Fruit fly (Drosophila melanogaster) whole organism, prepupa: Measurements from ENCODE around the gene Vps16A.

Experiments
- Blimp-1 ChIP-seq: fragments of 200-800 bp; sonication (Bioruptor generic); optimal IDR thresholded peaks from 3 replicates; lab custom pipeline; 2017; ENCODE audit warnings: missing biosample characterization, missing genetic modification characterization, mild to moderate bottlenecking, moderate library complexity, missing genetic modification reagents
- CG10669 ChIP-seq: fragments of 200-800 bp; sonication (Bioruptor generic); optimal IDR thresholded peaks from 3 replicates; lab custom pipeline; 2018; ENCODE audit warnings: missing biosample characterization, mild to moderate bottlenecking, missing genetic modification characterization, moderate library complexity
- CG6854 ChIP-seq: fragments of 200-800 bp; sonication (Bioruptor generic); optimal IDR thresholded peaks from 2 replicates; lab custom pipeline; 2017; ENCODE audit warnings: missing biosample characterization, mild to moderate bottlenecking, missing genetic modification characterization
- CG8632 ChIP-seq: fragments of 200-800 bp; sonication (Bioruptor generic); optimal IDR thresholded peaks from 3 replicates; lab custom pipeline; 2016; ENCODE audit warnings: missing biosample characterization, missing genetic modification characterization
- Ets96B ChIP-seq: fragments of 200-800 bp; optimal IDR thresholded peaks from 2 replicates; lab custom pipeline; 2019; ENCODE audit warnings: missing biosample characterization, mild to moderate bottlenecking, missing genetic modification characterization, moderate library complexity
- Lpt ChIP-seq: fragments of 200-800 bp; sonication (Bioruptor generic); optimal IDR thresholded peaks from 3 replicates; lab custom pipeline; 2016; ENCODE audit warnings: missing biosample characterization, missing genetic modification characterization
- OdsH ChIP-seq: fragments of 200-800 bp; sonication (Bioruptor generic); optimal IDR thresholded peaks from 3 replicates; lab custom pipeline; 2016; ENCODE audit warnings: missing biosample characterization, missing genetic modification characterization
- Sox14 ChIP-seq: fragments of 200-800 bp; sonication (Bioruptor generic); optimal IDR thresholded peaks from 3 replicates; lab custom pipeline; 2016; ENCODE audit warnings: missing biosample characterization, missing genetic modification characterization
- Sox15 ChIP-seq: fragments of 200-800 bp; sonication (Bioruptor generic); optimal IDR thresholded peaks from 3 replicates; lab custom pipeline; 2016; ENCODE audit warnings: missing biosample characterization, missing genetic modification characterization
- achi ChIP-seq: fragments of 200-800 bp; sonication (Bioruptor generic); optimal IDR thresholded peaks from 3 replicates; lab custom pipeline; 2016; ENCODE audit warnings: missing biosample characterization, missing genetic modification characterization
- dac ChIP-seq: fragments of 200-800 bp; sonication (Bioruptor generic); optimal IDR thresholded peaks from 2 replicates; lab custom pipeline; 2017; ENCODE audit warnings: missing biosample characterization, mild to moderate bottlenecking, missing genetic modification characterization

dm6 chr3R:9232346-9232745 lies 34.5 kb upstream of the Vps16A start:
- TF ChIP-seq Ets96B (tag; lab: Kevin White, UChicago) (no peak), Sox15 (GFP tag; lab: Kevin White, UChicago) (no peak), achi (no peak), CG8632 (GFP tag; lab: Kevin White, UChicago) (no peak), Sox14 (GFP tag; lab: Kevin White, UChicago) (no peak), Lpt (GFP tag; lab: Kevin White, UChicago) (no peak), CG6854 (no peak), dac (GFP tag; lab: Kevin White, UChicago) (no peak), CG10669 (GFP tag; lab: Kevin White, UChicago) (no peak), OdsH (GFP tag; lab: Kevin White, UChicago) (no peak), Blimp-1 (GFP tag; lab: Kevin White, UChicago) (no peak)
